Worm (Caenorhabditis elegans): ENCODE measurements around the gene cha-1.

DNA sequence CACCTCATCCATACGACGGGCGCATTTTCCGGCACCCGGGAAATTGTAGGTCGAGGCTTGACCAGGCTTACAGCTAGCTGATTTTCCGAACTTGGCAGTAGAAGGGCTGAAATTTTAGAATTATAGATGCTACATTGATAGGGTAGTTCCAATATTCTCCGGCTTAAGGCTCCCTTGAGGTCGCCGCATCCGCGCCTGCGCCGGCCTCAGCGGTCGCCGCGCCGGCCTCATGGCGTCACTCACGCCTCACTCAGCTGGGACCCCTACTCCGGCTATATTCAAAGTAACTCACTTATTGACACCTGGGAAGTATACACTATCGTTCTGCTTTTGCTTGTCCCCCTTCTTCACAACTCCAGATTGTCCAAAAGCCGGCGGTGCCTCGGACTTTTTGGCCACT lies 20.4 kb downstream of the cha-1 start:
- TF ChIP-seq pha-4 (tag; optimal IDR thresholded peaks at IDR 0.05) (no peak), elt-3 (tag; optimal IDR thresholded peaks at IDR 0.05) (no peak), nhr-237 (tag; optimal IDR thresholded peaks at IDR 0.05) (no peak), elt-1 (tag; optimal IDR thresholded peaks at IDR 0.05; ENCODE audit: borderline replicate concordance, insufficient read depth) (no peak), unc-39 (tag; optimal IDR thresholded peaks at IDR 0.05) (no peak), lsy-2 (tag; optimal IDR thresholded peaks at IDR 0.05) (no peak), cnd-1 (tag; optimal IDR thresholded peaks at IDR 0.05) (no peak), nhr-28 (tag; optimal IDR thresholded peaks at IDR 0.05) (no peak), mls-2 (tag; optimal IDR thresholded peaks at IDR 0.05) (no peak), unc-62 (GFP tag; optimal IDR thresholded peaks at IDR 0.05) (no peak), mep-1 (tag; optimal IDR thresholded peaks at IDR 0.05) (no peak), lin-13 (tag; optimal IDR thresholded peaks at IDR 0.05) (no peak), lin-32 (GFP tag; optimal IDR thresholded peaks at IDR 0.05) (no peak), zip-8 (tag; optimal IDR thresholded peaks at IDR 0.05) (no peak)
